1 fruit fly cellular context compared by ENCODE assay signal in genomic region chr3R:29565744-29566143, dm6.
TF ChIP-seq lines count a peak whose summit lies in the region.

No protein-coding gene starts in this region.

TF ChIP-seq in whole organism, embryonic, 481 proteins besides CTCF, POLR2A, EP300 and RAD21 (continued from another document):
- TF ChIP-seq CG14860 (GFP tag; IDR thresholded peaks at IDR 0.05; lab: Robert Waterston, UW; ENCODE audit: partially characterized antibody) (no peak), CG16863 (GFP tag; optimal IDR thresholded peaks at IDR 0.05; lab: Kevin White, UChicago) (no peak), jumu (GFP tag; optimal IDR thresholded peaks at IDR 0.05; lab: Kevin White, UChicago) (no peak), psq (GFP tag; optimal IDR thresholded peaks at IDR 0.05; lab: Kevin White, UChicago) (no peak), CG3407 (GFP tag; optimal IDR thresholded peaks at IDR 0.05; lab: Kevin White, UChicago) (no peak), BEAF-32 (GFP tag; optimal IDR thresholded peaks at IDR 0.05; lab: Kevin White, UChicago) (no peak), Atf3 (GFP tag; optimal IDR thresholded peaks at IDR 0.05; lab: Kevin White, UChicago) (no peak), CG4617 (GFP tag; optimal IDR thresholded peaks at IDR 0.05; lab: Kevin White, UChicago; ENCODE audit: borderline replicate concordance) (no peak), CG10959 (GFP tag; IDR thresholded peaks at IDR 0.05; lab: Robert Waterston, UW) (no peak), mirr (GFP tag; optimal IDR thresholded peaks at IDR 0.05; lab: Kevin White, UChicago) (peak; percentile 25), CG6813 (GFP tag; optimal IDR thresholded peaks at IDR 0.05; lab: Kevin White, UChicago) (no peak), lab (GFP tag; optimal IDR thresholded peaks at IDR 0.05; lab: Kevin White, UChicago) (peak; percentile 35), Dll (GFP tag; IDR thresholded peaks at IDR 0.05; lab: Robert Waterston, UW; ENCODE audit: partially characterized antibody) (no peak), CG10543 (GFP tag; optimal IDR thresholded peaks at IDR 0.05; lab: Kevin White, UChicago) (peak; percentile 37), gt (GFP tag; IDR thresholded peaks at IDR 0.05; lab: Robert Waterston, UW) (no peak), nmo (GFP tag; optimal IDR thresholded peaks at IDR 0.05; lab: Kevin White, UChicago) (no peak), nom (GFP tag; optimal IDR thresholded peaks at IDR 0.05; lab: Kevin White, UChicago) (no peak), maf-S (GFP tag; optimal IDR thresholded peaks at IDR 0.05; lab: Kevin White, UChicago) (no peak), Sry-β (GFP tag; optimal IDR thresholded peaks at IDR 0.05; lab: Kevin White, UChicago) (no peak), vfl (GFP tag; optimal IDR thresholded peaks at IDR 0.05; lab: Kevin White, UChicago) (no peak), TFAM (GFP tag; optimal IDR thresholded peaks at IDR 0.05; lab: Kevin White, UChicago) (no peak), BtbVII (GFP tag; optimal IDR thresholded peaks at IDR 0.05; lab: Kevin White, UChicago) (no peak), Dek (tag; optimal IDR thresholded peaks at IDR 0.05; lab: Kevin White, UChicago) (no peak), eve (GFP tag; optimal IDR thresholded peaks at IDR 0.05; lab: Kevin White, UChicago) (no peak), chinmo (GFP tag; IDR thresholded peaks at IDR 0.05; lab: Robert Waterston, UW; ENCODE audit: partially characterized antibody) (0 out of 4 replicates have a peak, but pooled peaks have one; percentile 32), abd-A (tag; optimal IDR thresholded peaks at IDR 0.05; lab: Kevin White, UChicago) (peak; percentile 71), CG17912 (GFP tag; optimal IDR thresholded peaks at IDR 0.05; lab: Kevin White, UChicago) (no peak), CG13624 (GFP tag; optimal IDR thresholded peaks at IDR 0.05; lab: Kevin White, UChicago) (no peak), CkIIα-i1 (GFP tag; IDR thresholded peaks at IDR 0.05; lab: Robert Waterston, UW) (no peak), CG11247 (GFP tag; IDR thresholded peaks at IDR 0.05; lab: Robert Waterston, UW) (no peak), zfh2 (GFP tag; optimal IDR thresholded peaks at IDR 0.05; lab: Kevin White, UChicago) (no peak), Opbp (GFP tag; IDR thresholded peaks at IDR 0.05; lab: Robert Waterston, UW; ENCODE audit: partially characterized antibody) (no peak), Fer2 (tag; optimal IDR thresholded peaks at IDR 0.05; lab: Kevin White, UChicago) (no peak)
